Worm (Caenorhabditis elegans): ENCODE measurements around the gene T14G12.6.

Gene T14G12.6

ce11 chrX:3743190-3743589, 16.1 kb downstream of the T14G12.6 start:
- TF ChIP-seq nhr-23 (tag; optimal IDR thresholded peaks at IDR 0.05) = no peak

- TF ChIP-seq ceh-16 (tag; optimal IDR thresholded peaks at IDR 0.05) (no peak), egl-27 (tag; optimal IDR thresholded peaks at IDR 0.05) (no peak), mbf-1 (tag; optimal IDR thresholded peaks at IDR 0.05) (no peak), nhr-10 (tag; optimal IDR thresholded peaks at IDR 0.05) (no peak), lin-39 (tag; optimal IDR thresholded peaks at IDR 0.05) (no peak), peb-1 (tag; optimal IDR thresholded peaks at IDR 0.05) (no peak), nhr-21 (tag; optimal IDR thresholded peaks at IDR 0.05) (no peak), nhr-77 (tag; optimal IDR thresholded peaks at IDR 0.05) (no peak), ztf-1 (GFP tag; conservative IDR thresholded peaks at IDR 0.05) (no peak), lin-13 (GFP tag; optimal IDR thresholded peaks at IDR 0.05) (no peak), F13H6.1 (tag; optimal IDR thresholded peaks at IDR 0.05) (no peak), nhr-11 (tag; optimal IDR thresholded peaks at IDR 0.05) (no peak), elt-3 (tag; optimal IDR thresholded peaks at IDR 0.05) (no peak), nhr-12 (tag; optimal IDR thresholded peaks at IDR 0.05) (no peak), crh-2 (tag; optimal IDR thresholded peaks at IDR 0.05) (no peak), nhr-129 (tag; optimal IDR thresholded peaks at IDR 0.05) (no peak), dmd-4 (tag; optimal IDR thresholded peaks at IDR 0.05) (no peak), sma-3 (GFP tag; optimal IDR thresholded peaks at IDR 0.05) (no peak), ZK546.5 (tag; optimal IDR thresholded peaks at IDR 0.05) (no peak), unc-55 (GFP tag; optimal IDR thresholded peaks at IDR 0.05) (no peak)
Measured at ce11 chrX:3742223-3742622, 17.0 kb downstream of the T14G12.6 start, which contains the start of gene fkh-2. Gene fkh-2 (minus strand): TSS chrX:3742323.

ce11 chrX:3738617-3739016, 20.6 kb downstream of the T14G12.6 start:
- no peak for TF ChIP-seq ceh-16 (tag; optimal IDR thresholded peaks at IDR 0.05)
- no peak for TF ChIP-seq crh-2 (tag; optimal IDR thresholded peaks at IDR 0.05)
- no peak for TF ChIP-seq elt-3 (tag; optimal IDR thresholded peaks at IDR 0.05)
- no peak for TF ChIP-seq ztf-11 (tag; optimal IDR thresholded peaks at IDR 0.05)
- no peak for TF ChIP-seq sem-4 (tag; optimal IDR thresholded peaks at IDR 0.05)
- TF ChIP-seq unc-39 (tag; optimal IDR thresholded peaks at IDR 0.05) = no peak
- no peak for TF ChIP-seq unc-55 (GFP tag; optimal IDR thresholded peaks at IDR 0.05)
- TF ChIP-seq lin-13 (GFP tag; optimal IDR thresholded peaks at IDR 0.05) = no peak
- no peak for TF ChIP-seq R02D3.7 (tag; optimal IDR thresholded peaks at IDR 0.05)
- TF ChIP-seq mdl-1 (tag; optimal IDR thresholded peaks at IDR 0.05) = no peak
- TF ChIP-seq skn-1 (tag; optimal IDR thresholded peaks at IDR 0.05) = no peak
- no peak for TF ChIP-seq peb-1 (tag; optimal IDR thresholded peaks at IDR 0.05)
- no peak for TF ChIP-seq alr-1 (tag; optimal IDR thresholded peaks at IDR 0.05)
- TF ChIP-seq dmd-4 (tag; optimal IDR thresholded peaks at IDR 0.05) = no peak
- no peak for TF ChIP-seq nhr-21 (tag; optimal IDR thresholded peaks at IDR 0.05)
- no peak for TF ChIP-seq nhr-12 (tag; optimal IDR thresholded peaks at IDR 0.05)
- no peak for TF ChIP-seq ceh-82 (tag; optimal IDR thresholded peaks at IDR 0.05)
- no peak for TF ChIP-seq nhr-25 (tag; optimal IDR thresholded peaks at IDR 0.05)
- no peak for TF ChIP-seq nhr-237 (tag; optimal IDR thresholded peaks at IDR 0.05)

- TF ChIP-seq mbf-1 (tag; optimal IDR thresholded peaks at IDR 0.05) = no peak
- TF ChIP-seq aly-2 (tag; optimal IDR thresholded peaks at IDR 0.05) = no peak
- no peak for TF ChIP-seq ama-1 (optimal IDR thresholded peaks at IDR 0.05)
- no peak for TF ChIP-seq lin-11 (tag; optimal IDR thresholded peaks at IDR 0.05)
- no peak for TF ChIP-seq mab-5 (tag; optimal IDR thresholded peaks at IDR 0.05)
- TF ChIP-seq nhr-237 (tag; optimal IDR thresholded peaks at IDR 0.05) = no peak
- no peak for TF ChIP-seq unc-55 (GFP tag; optimal IDR thresholded peaks at IDR 0.05)
Measured at ce11 chrX:3733732-3734131, 25.5 kb downstream of the T14G12.6 start, which contains the start of gene tag-18. Gene tag-18 (minus strand): TSS chrX:3734036.

- TF ChIP-seq F13H6.1 (tag; optimal IDR thresholded peaks at IDR 0.05) (peak; percentile 18), skn-1 (tag; optimal IDR thresholded peaks at IDR 0.05) (no peak), sma-9 (GFP tag; optimal IDR thresholded peaks at IDR 0.05) (no peak), sma-9 (tag; optimal IDR thresholded peaks at IDR 0.05) (no peak)
Measured at ce11 chrX:3733321-3733720, 25.9 kb downstream of the T14G12.6 start.
